Worm (Caenorhabditis elegans): ENCODE data around the gene M176.16.
"Not testable (repeated sequence)": the region's sequence is repeated elsewhere in the genome, so short reads cannot be mapped to it uniquely, and the experiment has no call there.

ce11 chrII:9461881-9462280 is 43.6 kb downstream of the M176.16 start, which contains the start of gene chil-21:
- TF ChIP-seq sea-1 (GFP tag; conservative IDR thresholded peaks at IDR 0.05); tbx-11 (GFP tag; IDR thresholded peaks at IDR 0.05); ama-1 (optimal IDR thresholded peaks at IDR 0.05); hmg-4 (GFP tag; optimal IDR thresholded peaks at IDR 0.05); pes-1 (GFP tag; IDR thresholded peaks at IDR 0.05): not testable (repeated sequence)

Measured in whole organism, early embryonic.